Worm (Caenorhabditis elegans): ENCODE data around the gene sru-23.

DNA sequence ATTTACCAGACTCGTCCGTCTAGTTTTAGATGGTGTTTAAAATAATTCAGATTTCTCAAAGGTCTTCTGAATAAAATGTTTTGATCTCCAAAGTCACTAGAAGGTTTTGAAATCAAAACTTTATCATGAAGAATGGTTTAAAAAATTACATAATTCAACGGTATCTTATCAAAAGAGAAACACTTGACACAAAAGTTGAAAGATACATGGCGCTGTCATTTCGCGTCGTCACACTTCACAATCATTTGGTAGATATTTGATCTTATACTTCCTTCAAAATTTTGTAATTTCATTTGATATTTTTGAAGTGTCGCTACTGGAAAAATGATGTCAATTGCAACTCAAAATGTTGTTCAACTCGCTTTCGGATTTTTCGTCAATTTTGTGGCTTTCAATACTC is 15.3 kb downstream of the sru-23 start, which contains the start of gene F36G9.3:
- TF ChIP-seq ZK546.5 (tag; optimal IDR thresholded peaks at IDR 0.05) (no peak), nhr-10 (tag; optimal IDR thresholded peaks at IDR 0.05) (no peak), daf-8 (GFP tag; IDR thresholded peaks at IDR 0.05) (no peak), dpl-1 (GFP tag; optimal IDR thresholded peaks at IDR 0.05) (no peak), nhr-48 (tag; optimal IDR thresholded peaks at IDR 0.05) (no peak), unc-62 (GFP tag; optimal IDR thresholded peaks at IDR 0.05 in 1 of 2) (no peak), unc-62 (tag; optimal IDR thresholded peaks at IDR 0.05) (no peak)
